Worm (Caenorhabditis elegans): ENCODE data around the gene zip-10.

Gene zip-10

ce11 chrV:11638634-11639117 is 11.9 kb downstream of the zip-10 start:
- TF ChIP-seq vab-15 (tag; optimal IDR thresholded peaks at IDR 0.05) (peak; percentile 4), egl-13 (tag; optimal IDR thresholded peaks at IDR 0.05) (peak; percentile 50), ceh-8 (GFP tag; optimal IDR thresholded peaks at IDR 0.05) (peak; percentile 33), nhr-71 (tag; optimal IDR thresholded peaks at IDR 0.05) (peak; percentile 77), dsc-1 (tag; optimal IDR thresholded peaks at IDR 0.05) (peak; percentile 51), pax-3 (tag; optimal IDR thresholded peaks at IDR 0.05) (peak; percentile 74), ama-1 (optimal IDR thresholded peaks at IDR 0.05) (no peak), zip-4 (GFP tag; optimal IDR thresholded peaks at IDR 0.05) (peak; percentile 23), mab-9 (GFP tag; IDR thresholded peaks at IDR 0.05) (no peak), mef-2 (tag; optimal IDR thresholded peaks at IDR 0.05) (no peak), mep-1 (tag; optimal IDR thresholded peaks at IDR 0.05) (peak; percentile 43), sptf-1 (tag; optimal IDR thresholded peaks at IDR 0.05) (no peak), ceh-88 (GFP tag; IDR thresholded peaks at IDR 0.05) (peak; percentile 57; the same call in 1 of the 2 replicates), snu-23 (GFP tag; optimal IDR thresholded peaks at IDR 0.05) (peak; percentile 28), efl-3 (GFP tag; optimal IDR thresholded peaks at IDR 0.05) (no peak), nhr-85 (tag) (peak; percentile 68), efl-1 (optimal IDR thresholded peaks at IDR 0.05) (peak; percentile 26 to 39), efl-1 (GFP tag; optimal IDR thresholded peaks at IDR 0.05 in 1 of 2) (peak in 1 of 2 experiments; percentile 77), sup-37 (GFP tag; optimal IDR thresholded peaks at IDR 0.05) (peak; percentile 10), alr-1 (tag; optimal IDR thresholded peaks at IDR 0.05; ENCODE audit: borderline replicate concordance) (no peak), tlp-1 (tag; optimal IDR thresholded peaks at IDR 0.05) (no peak), pag-3 (tag; optimal IDR thresholded peaks at IDR 0.05; ENCODE audit: borderline replicate concordance, insufficient read depth) (no peak), rnt-1 (tag; optimal IDR thresholded peaks at IDR 0.05) (peak; percentile 74), fkh-4 (tag; optimal IDR thresholded peaks at IDR 0.05; ENCODE audit: borderline replicate concordance) (no peak), nhr-77 (tag; optimal IDR thresholded peaks at IDR 0.05) (peak; percentile 12), Y116A8C.19 (tag; optimal IDR thresholded peaks at IDR 0.05; ENCODE audit: borderline replicate concordance) (no peak), aly-2 (tag; optimal IDR thresholded peaks at IDR 0.05) (no peak), unc-130 (tag; optimal IDR thresholded peaks at IDR 0.05) (peak; percentile 15), elt-3 (tag; optimal IDR thresholded peaks at IDR 0.05) (no peak), tbx-2 (tag; optimal IDR thresholded peaks at IDR 0.05) (peak; percentile 36), sox-4 (tag; optimal IDR thresholded peaks at IDR 0.05) (no peak), C04F5.9 (tag; optimal IDR thresholded peaks at IDR 0.05) (no peak), hlh-17 (GFP tag; optimal IDR thresholded peaks at IDR 0.05; ENCODE audit: borderline replicate concordance) (no peak), nhr-12 (tag; optimal IDR thresholded peaks at IDR 0.05) (no peak), pqm-1 (tag; optimal IDR thresholded peaks at IDR 0.05) (no peak), zag-1 (tag; optimal IDR thresholded peaks at IDR 0.05) (no peak), lin-15B (tag; optimal IDR thresholded peaks at IDR 0.05) (no peak), F16B12.6 (tag; optimal IDR thresholded peaks at IDR 0.05) (no peak), jun-1 (tag; optimal IDR thresholded peaks at IDR 0.05) (peak; percentile 31), lir-3 (tag; optimal IDR thresholded peaks at IDR 0.05; ENCODE audit: poor library complexity) (no peak), xbp-1 (tag; optimal IDR thresholded peaks at IDR 0.05) (no peak), lsy-2 (tag; optimal IDR thresholded peaks at IDR 0.05) (peak; percentile 50 to 66), lin-35 (GFP tag; optimal IDR thresholded peaks at IDR 0.05) (peak in 1 of 2 experiments; percentile 51), lin-39 (tag; optimal IDR thresholded peaks at IDR 0.05) (no peak), ztf-4 (tag; optimal IDR thresholded peaks at IDR 0.05) (no peak), nhr-47 (tag; optimal IDR thresholded peaks at IDR 0.05) (peak; percentile 42), ztf-11 (tag; optimal IDR thresholded peaks at IDR 0.05) (no peak), egl-27 (tag; optimal IDR thresholded peaks at IDR 0.05) (peak in 1 of 2 experiments; percentile 1), ets-5 (GFP tag; IDR thresholded peaks at IDR 0.05) (no peak), unc-86 (tag; optimal IDR thresholded peaks at IDR 0.05) (peak; percentile 28), lin-14 (GFP tag; optimal IDR thresholded peaks at IDR 0.05) (peak; percentile 95), lin-13 (GFP tag; optimal IDR thresholded peaks at IDR 0.05) (no peak), nhr-20 (tag; optimal IDR thresholded peaks at IDR 0.05) (peak; percentile 45)

Data from whole organism, L1 larva.